Worm (Caenorhabditis elegans) whole organism, L1 larva: ENCODE measurements around the gene K08H2.2.
A peak's percentile ranks its signal among the peaks of the same experiment; 100 is the strongest.

Source experiments
- C04F5.9 ChIP-seq: sonication (generic microtip); optimal IDR thresholded peaks from 2 replicates; lab custom pipeline; 2016; ENCODE audit warnings: missing genetic modification characterization, missing compliant biosample characterization
- aha-1 ChIP-seq: fragments of 150-350 bp; optimal IDR thresholded peaks from 2 replicates; lab custom pipeline; 2014; ENCODE audit warnings: missing biosample characterization, missing genetic modification characterization
- nhr-11 ChIP-seq: fragments of 150-350 bp; optimal IDR thresholded peaks from 2 replicates; lab custom pipeline; 2014; ENCODE audit warnings: missing biosample characterization, missing genetic modification characterization
- nhr-76 ChIP-seq: sonication (generic microtip); optimal IDR thresholded peaks from 2 replicates; lab custom pipeline; 2017; ENCODE audit warnings: missing biosample characterization, missing genetic modification characterization
- rnt-1 ChIP-seq: sonication (generic microtip); optimal IDR thresholded peaks from 2 replicates; lab custom pipeline; 2016; ENCODE audit warnings: mild to moderate bottlenecking, missing genetic modification characterization, moderate library complexity, missing compliant biosample characterization
- ztf-4 ChIP-seq: fragments of 150-350 bp; optimal IDR thresholded peaks from 2 replicates; lab custom pipeline; 2014; ENCODE audit warnings: missing biosample characterization, missing genetic modification characterization

ce11 chrX:13225111-13225905 is 9.5 kb downstream of the K08H2.2 start:
- TF ChIP-seq nhr-76 (tag; lab: Kevin White, UChicago) (no peak), rnt-1 (tag; lab: Kevin White, UChicago) (peak; percentile 35), aha-1 (no peak), C04F5.9 (tag; lab: Kevin White, UChicago) (no peak), ztf-4 (tag; lab: Kevin White, UChicago) (no peak), nhr-11 (tag; lab: Kevin White, UChicago) (no peak)
